Fruit fly (Drosophila melanogaster) whole organism, embryonic: Measurements from ENCODE around the gene p24-1.

ENCODE experiments used
- Abd-B ChIP-seq: fragments of 200-800 bp; sonication (Bioruptor generic); optimal IDR thresholded peaks from 2 replicates; lab custom pipeline; 2018; ENCODE audit warnings: missing biosample characterization, mild to moderate bottlenecking, missing genetic modification characterization, moderate library complexity
- Aef1 ChIP-seq: fragments of 200-800 bp; sonication (Bioruptor generic); IDR thresholded peaks from 3 replicates; pipeline ENCODE4 v1.3.6; 2022; ENCODE audit warnings: missing biosample characterization, missing genetic modification characterization
- Atf6 ChIP-seq: fragments of 200-800 bp; sonication (Bioruptor generic); IDR thresholded peaks from 2 replicates; pipeline ENCODE4 v1.3.6; 2022; ENCODE audit warnings: missing biosample characterization, missing genetic modification characterization
- Blimp-1 ChIP-seq: fragments of 200-800 bp; sonication (Bioruptor generic); optimal IDR thresholded peaks from 3 replicates; lab custom pipeline; 2018; ENCODE audit warnings: missing biosample characterization, missing genetic modification characterization, mild to moderate bottlenecking, moderate library complexity, missing genetic modification reagents
- BtbVII ChIP-seq: fragments of 200-800 bp; sonication (Bioruptor generic); optimal IDR thresholded peaks from 3 replicates; lab custom pipeline; 2017; ENCODE audit warnings: missing biosample characterization, mild to moderate bottlenecking, missing genetic modification characterization
- C15 ChIP-seq: fragments of 200-800 bp; sonication (Bioruptor generic); IDR thresholded peaks from 3 replicates; pipeline ENCODE4 v1.3.6; 2022; ENCODE audit warnings: missing biosample characterization, missing genetic modification characterization
- CG11695 ChIP-seq: fragments of 200-800 bp; sonication (Bioruptor generic); IDR thresholded peaks from 3 replicates; pipeline ENCODE4 v1.3.6; 2022; ENCODE audit warnings: missing biosample characterization, missing genetic modification characterization
- CG11723 ChIP-seq: fragments of 200-800 bp; sonication (Bioruptor generic); optimal IDR thresholded peaks from 2 replicates; lab custom pipeline; 2017; ENCODE audit warnings: missing biosample characterization, mild to moderate bottlenecking, missing genetic modification characterization
- CG12769 ChIP-seq: fragments of 200-800 bp; sonication (Bioruptor generic); optimal IDR thresholded peaks from 2 replicates; lab custom pipeline; 2019; ENCODE audit warnings: missing biosample characterization, mild to moderate bottlenecking, missing genetic modification characterization, moderate library complexity
- CG14667 ChIP-seq: fragments of 200-800 bp; sonication (Bioruptor generic); IDR thresholded peaks from 2 replicates; pipeline ENCODE4 v1.3.6; 2022; ENCODE audit warnings: missing biosample characterization, missing genetic modification characterization
- CG1603 ChIP-seq: fragments of 200-800 bp; sonication (Bioruptor generic); optimal IDR thresholded peaks from 2 replicates; lab custom pipeline; 2019; ENCODE audit warnings: missing biosample characterization, mild to moderate bottlenecking, missing genetic modification characterization, moderate library complexity
- CG17829 ChIP-seq: fragments of 200-800 bp; optimal IDR thresholded peaks from 2 replicates; lab custom pipeline; 2019; ENCODE audit warnings: missing biosample characterization, mild to moderate bottlenecking, missing genetic modification characterization, moderate library complexity
- CG18599 ChIP-seq: fragments of 200-800 bp; sonication (Bioruptor generic); optimal IDR thresholded peaks from 3 replicates; lab custom pipeline; 2017; ENCODE audit warnings: missing biosample characterization, missing genetic modification characterization, mild to moderate bottlenecking, moderate library complexity, missing genetic modification reagents
- CG2712 ChIP-seq: fragments of 200-800 bp; optimal IDR thresholded peaks from 3 replicates; lab custom pipeline; 2019; ENCODE audit warnings: missing biosample characterization, mild to moderate bottlenecking, missing genetic modification characterization, moderate library complexity
- CG33213 ChIP-seq: fragments of 200-800 bp; sonication (Bioruptor generic); optimal IDR thresholded peaks from 3 replicates; lab custom pipeline; 2016; ENCODE audit warnings: missing biosample characterization, missing genetic modification characterization
- CG4282 ChIP-seq: fragments of 200-800 bp; sonication (Bioruptor generic); optimal IDR thresholded peaks from 2 replicates; lab custom pipeline; 2016; ENCODE audit warnings: missing biosample characterization, missing genetic modification characterization
- CG6683 ChIP-seq: fragments of 200-800 bp; sonication (Bioruptor generic); optimal IDR thresholded peaks from 2 replicates; lab custom pipeline; 2017; ENCODE audit warnings: missing biosample characterization, mild to moderate bottlenecking, missing genetic modification characterization, missing genetic modification reagents
- CG7745 ChIP-seq: fragments of 200-800 bp; sonication (Bioruptor generic); optimal IDR thresholded peaks from 2 replicates; lab custom pipeline; 2018; ENCODE audit warnings: missing biosample characterization, mild to moderate bottlenecking, missing genetic modification characterization, moderate library complexity
- CG8089 ChIP-seq: fragments of 200-800 bp; sonication (Bioruptor generic); optimal IDR thresholded peaks from 3 replicates; lab custom pipeline; 2016; ENCODE audit warnings: missing biosample characterization, missing genetic modification characterization
- CrebB ChIP-seq: fragments of 200-800 bp; sonication (Bioruptor generic); optimal IDR thresholded peaks from 3 replicates; lab custom pipeline; 2018; ENCODE audit warnings: missing biosample characterization, mild to moderate bottlenecking, missing genetic modification characterization
- Dip2 ChIP-seq: fragments of 200-800 bp; sonication (Bioruptor generic); IDR thresholded peaks from 2 replicates; pipeline ENCODE4 v1.3.6; 2022; ENCODE audit warnings: missing biosample characterization, missing genetic modification characterization
- Elba2 ChIP-seq: fragments of 200-800 bp; sonication (Bioruptor generic); optimal IDR thresholded peaks from 3 replicates; lab custom pipeline; 2016; ENCODE audit warnings: missing biosample characterization, missing genetic modification characterization
- HHEX ChIP-seq: fragments of 200-800 bp; sonication (Bioruptor generic); optimal IDR thresholded peaks from 3 replicates; lab custom pipeline; 2017; ENCODE audit warnings: missing biosample characterization, mild to moderate bottlenecking, missing genetic modification characterization, missing genetic modification reagents
- HLH3B ChIP-seq: fragments of 200-800 bp; sonication (Bioruptor generic); IDR thresholded peaks from 2 replicates; pipeline ENCODE4 v1.3.6; 2022; ENCODE audit warnings: missing biosample characterization, missing genetic modification characterization
- Hr3 ChIP-seq: fragments of 200-800 bp; sonication (Bioruptor generic); optimal IDR thresholded peaks from 3 replicates; lab custom pipeline; 2016; ENCODE audit warnings: missing biosample characterization, missing genetic modification characterization
- Jarid2 ChIP-seq: fragments of 200-800 bp; sonication (Bioruptor generic); optimal IDR thresholded peaks from 3 replicates; lab custom pipeline; 2017; ENCODE audit warnings: mild to moderate bottlenecking, missing biosample characterization, missing genetic modification reagents, missing genetic modification characterization
- Kr ChIP-seq: fragments of 200-800 bp; sonication (Bioruptor generic); optimal IDR thresholded peaks from 2 replicates; lab custom pipeline; 2017; ENCODE audit warnings: missing biosample characterization, mild to moderate bottlenecking, missing genetic modification characterization
- Lim3 ChIP-seq: fragments of 200-800 bp; sonication (Bioruptor generic); IDR thresholded peaks from 2 replicates; pipeline ENCODE4 v1.3.6; 2022; ENCODE audit warnings: missing biosample characterization, missing genetic modification characterization
- Lpt ChIP-seq: fragments of >200 bp; optimal IDR thresholded peaks from 2 replicates; lab custom pipeline; 2018; ENCODE audit warnings: missing biosample characterization, missing genetic modification characterization
- NK7.1 ChIP-seq: fragments of 200-800 bp; sonication (Bioruptor generic); optimal IDR thresholded peaks from 3 replicates; lab custom pipeline; 2016; ENCODE audit warnings: missing biosample characterization, missing genetic modification characterization
- Optix ChIP-seq: fragments of 200-800 bp; sonication (Bioruptor generic); IDR thresholded peaks from 3 replicates; pipeline ENCODE4 v1.3.6; 2022; ENCODE audit warnings: missing biosample characterization, missing genetic modification characterization
- Xbp1 ChIP-seq: fragments of 200-800 bp; sonication (Bioruptor generic); optimal IDR thresholded peaks from 3 replicates; lab custom pipeline; 2016; ENCODE audit warnings: missing biosample characterization, mild to moderate bottlenecking, missing genetic modification characterization
- ab ChIP-seq: fragments of 200-800 bp; sonication (Bioruptor generic); optimal IDR thresholded peaks from 2 replicates; lab custom pipeline; 2016; ENCODE audit warnings: missing biosample characterization, missing genetic modification characterization
- ara ChIP-seq: fragments of 200-800 bp; sonication (Bioruptor generic); IDR thresholded peaks from 2 replicates; pipeline ENCODE4 v1.3.6; 2022; ENCODE audit warnings: missing biosample characterization, missing genetic modification characterization
- cad ChIP-seq: fragments of >200 bp; optimal IDR thresholded peaks from 2 replicates; lab custom pipeline; 2017; ENCODE audit warnings: missing biosample characterization, missing genetic modification characterization
- corto ChIP-seq: fragments of 200-800 bp; sonication (Bioruptor generic); optimal IDR thresholded peaks from 2 replicates; lab custom pipeline; 2016; ENCODE audit warnings: missing biosample characterization, mild to moderate bottlenecking, missing genetic modification characterization, moderate library complexity
- en ChIP-seq: fragments of 200-800 bp; sonication (Bioruptor generic); optimal IDR thresholded peaks from 2 replicates; lab custom pipeline; 2016; ENCODE audit warnings: missing biosample characterization, missing genetic modification characterization
- jigr1 ChIP-seq: fragments of 200-800 bp; sonication (Bioruptor generic); IDR thresholded peaks from 3 replicates; pipeline ENCODE4 v1.3.6; 2022; ENCODE audit warnings: missing biosample characterization, missing genetic modification characterization
- ken ChIP-seq: fragments of 200-800 bp; sonication (Bioruptor generic); IDR thresholded peaks from 3 replicates; pipeline ENCODE4 v1.3.6; 2022; ENCODE audit warnings: missing biosample characterization, missing genetic modification characterization
- kni ChIP-seq: fragments of 200-800 bp; sonication (Bioruptor generic); optimal IDR thresholded peaks from 3 replicates; lab custom pipeline; 2017; ENCODE audit warnings: mild to moderate bottlenecking, missing biosample characterization, missing genetic modification reagents, missing genetic modification characterization
- mirr ChIP-seq: fragments of 200-800 bp; sonication (Bioruptor generic); optimal IDR thresholded peaks from 3 replicates; lab custom pipeline; 2018; ENCODE audit warnings: missing biosample characterization, mild to moderate bottlenecking, missing genetic modification characterization
- mld ChIP-seq: fragments of 200-800 bp; sonication (Bioruptor generic); IDR thresholded peaks from 3 replicates; pipeline ENCODE4 v1.3.6; 2022; ENCODE audit warnings: missing biosample characterization, missing genetic modification characterization; ENCODE audit not compliant: partially characterized antibody
- nom ChIP-seq: fragments of 200-800 bp; sonication (Bioruptor generic); optimal IDR thresholded peaks from 2 replicates; lab custom pipeline; 2017; ENCODE audit warnings: missing biosample characterization, missing genetic modification characterization, mild to moderate bottlenecking, moderate library complexity, missing genetic modification reagents
- onecut ChIP-seq: fragments of 200-800 bp; sonication (Bioruptor generic); IDR thresholded peaks from 2 replicates; pipeline ENCODE4 v1.3.6; 2022; ENCODE audit warnings: missing biosample characterization, missing genetic modification characterization
- pb ChIP-seq: fragments of 200-800 bp; sonication (Bioruptor generic); optimal IDR thresholded peaks from 3 replicates; lab custom pipeline; 2016; ENCODE audit warnings: missing biosample characterization, missing genetic modification characterization
- pho ChIP-seq: fragments of 200-800 bp; sonication (Bioruptor generic); optimal IDR thresholded peaks from 2 replicates; lab custom pipeline; 2016; ENCODE audit warnings: missing biosample characterization, missing genetic modification characterization
- pros ChIP-seq: fragments of 200-800 bp; sonication (Bioruptor generic); optimal IDR thresholded peaks from 3 replicates; lab custom pipeline; 2019; ENCODE audit warnings: missing biosample characterization, mild to moderate bottlenecking, missing genetic modification characterization, moderate library complexity
- rib ChIP-seq: fragments of 200-800 bp; sonication (Bioruptor generic); IDR thresholded peaks from 2 replicates; pipeline ENCODE4 v1.3.6; 2022; ENCODE audit warnings: missing biosample characterization, missing genetic modification characterization
- stwl ChIP-seq: fragments of 200-800 bp; sonication (Bioruptor generic); optimal IDR thresholded peaks from 3 replicates; lab custom pipeline; 2018; ENCODE audit warnings: missing biosample characterization, mild to moderate bottlenecking, missing genetic modification characterization, moderate library complexity
- tup ChIP-seq: fragments of 200-800 bp; sonication (Bioruptor generic); optimal IDR thresholded peaks from 2 replicates; lab custom pipeline; 2016; ENCODE audit warnings: missing biosample characterization, mild to moderate bottlenecking, missing genetic modification characterization, moderate library complexity
- twi ChIP-seq: fragments of 200-800 bp; optimal IDR thresholded peaks from 2 replicates; lab custom pipeline; 2019; ENCODE audit warnings: missing biosample characterization, mild to moderate bottlenecking, missing genetic modification characterization, moderate library complexity
- zen2 ChIP-seq: fragments of 200-800 bp; sonication (Bioruptor generic); IDR thresholded peaks from 3 replicates; pipeline ENCODE4 v1.3.6; 2022; ENCODE audit warnings: missing biosample characterization, missing genetic modification characterization; ENCODE audit not compliant: partially characterized antibody

Gene p24-1

dm6 chrX:11886976-11887375, 34.6 kb upstream of the p24-1 start, which contains the start of the genes CG10353 and SelG (continued):
- TF ChIP-seq mirr = peak; percentile 59
- TF ChIP-seq CG18599 = peak; percentile 26
- no peak for TF ChIP-seq HLH3B
- TF ChIP-seq Blimp-1 (GFP tag; lab: Kevin White, UChicago) = no peak
- TF ChIP-seq Elba2 (GFP tag; lab: Kevin White, UChicago) = no peak
- TF ChIP-seq zen2 = peak; percentile 90
- TF ChIP-seq jigr1 (GFP tag; lab: Robert Waterston, UW) = no peak
- TF ChIP-seq corto (GFP tag; lab: Kevin White, UChicago) = no peak
- peak; percentile 14 for TF ChIP-seq Jarid2 (GFP tag; lab: Kevin White, UChicago)
- TF ChIP-seq CG11695 (GFP tag; lab: Robert Waterston, UW) = no peak
- TF ChIP-seq NK7.1 (GFP tag; lab: Kevin White, UChicago) = peak; percentile 27
- peak; percentile 4 for TF ChIP-seq twi
- no peak for TF ChIP-seq ken
- TF ChIP-seq CG1603 = peak; percentile 80
- no peak for TF ChIP-seq ara (GFP tag; lab: Robert Waterston, UW)
- peak; percentile 99 for TF ChIP-seq stwl (tag; lab: Kevin White, UChicago)
- TF ChIP-seq cad = no peak
- no peak for TF ChIP-seq CG7745 (tag; lab: Kevin White, UChicago)
- peak; percentile 51 for TF ChIP-seq CG17829 (tag; lab: Kevin White, UChicago)
- TF ChIP-seq CG33213 (GFP tag; lab: Kevin White, UChicago) = peak; percentile 57
- TF ChIP-seq Aef1 (GFP tag; lab: Robert Waterston, UW) = no peak
- TF ChIP-seq CG8089 (GFP tag; lab: Kevin White, UChicago) = no peak
- no peak for TF ChIP-seq nom
- TF ChIP-seq en = no peak
- TF ChIP-seq ab (GFP tag; lab: Kevin White, UChicago) = no peak
- no peak for TF ChIP-seq pho (GFP tag; lab: Kevin White, UChicago)
- peak; percentile 21 for TF ChIP-seq CrebB
- TF ChIP-seq BtbVII (GFP tag; lab: Kevin White, UChicago) = no peak
- no peak for TF ChIP-seq Abd-B
- TF ChIP-seq tup (GFP tag; lab: Kevin White, UChicago) = peak; percentile 10
- TF ChIP-seq CG6683 (GFP tag; lab: Kevin White, UChicago) = no peak
- TF ChIP-seq CG2712 (tag; lab: Kevin White, UChicago) = peak; percentile 61
- no peak for TF ChIP-seq CG4282
- no peak for TF ChIP-seq Lim3 (GFP tag; lab: Robert Waterston, UW)
- no peak for TF ChIP-seq Optix (GFP tag; lab: Robert Waterston, UW)
- TF ChIP-seq C15 (GFP tag; lab: Robert Waterston, UW) = no peak
- no peak for TF ChIP-seq Lpt
- TF ChIP-seq kni (GFP tag; lab: Kevin White, UChicago) = no peak
- peak; percentile 45; the same call in 1 of the 3 replicates for TF ChIP-seq mld (GFP tag; lab: Robert Waterston, UW)
- TF ChIP-seq onecut = no peak
- TF ChIP-seq HHEX (GFP tag; lab: Kevin White, UChicago) = peak; percentile 2
- no peak for TF ChIP-seq CG14667 (GFP tag; lab: Robert Waterston, UW)
- no peak for TF ChIP-seq Dip2 (GFP tag; lab: Robert Waterston, UW)
- TF ChIP-seq rib (GFP tag; lab: Robert Waterston, UW) = no peak
- no peak; the same call in 1 of the 2 replicates for TF ChIP-seq Atf6 (GFP tag; lab: Robert Waterston, UW)
- TF ChIP-seq CG12769 (tag; lab: Kevin White, UChicago) = peak; percentile 54
- TF ChIP-seq Xbp1 (GFP tag; lab: Kevin White, UChicago) = peak; percentile 42
- peak; percentile 11 for TF ChIP-seq Hr3 (GFP tag; lab: Kevin White, UChicago)
- no peak for TF ChIP-seq pb (GFP tag; lab: Kevin White, UChicago)
- TF ChIP-seq CG11723 (GFP tag; lab: Kevin White, UChicago) = no peak
- no peak for TF ChIP-seq Kr
- no peak for TF ChIP-seq pros (GFP tag; lab: Kevin White, UChicago)
